Worm (Caenorhabditis elegans): ENCODE data around the gene hpo-34.

The hpo-34 gene

DNA sequence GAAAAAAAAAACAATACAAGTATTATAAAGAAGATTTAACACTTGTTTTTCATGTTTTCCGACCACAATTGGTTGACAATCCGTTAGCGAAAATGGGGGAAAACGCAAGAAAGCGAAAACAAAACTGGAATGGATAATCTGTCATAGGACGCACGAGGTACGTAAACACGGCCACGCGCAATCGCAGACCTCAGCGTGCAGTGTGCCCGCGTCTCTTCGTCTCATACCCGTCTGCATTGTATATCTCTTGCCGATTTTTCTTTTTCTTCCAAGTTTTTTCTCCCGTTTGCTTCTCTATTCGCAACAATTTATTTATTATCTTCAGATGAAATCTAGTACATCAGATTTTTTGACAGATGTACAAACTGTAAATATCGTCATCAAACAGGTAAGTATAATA is 44.8 kb upstream of the hpo-34 start, which contains the start of gene trpp-9 (continued):
- TF ChIP-seq hpl-2 (GFP tag; optimal IDR thresholded peaks at IDR 0.05) (no peak), nhr-28 (tag; optimal IDR thresholded peaks at IDR 0.05) (no peak), zag-1 (tag; optimal IDR thresholded peaks at IDR 0.05) (no peak), snu-23 (GFP tag; optimal IDR thresholded peaks at IDR 0.05) (peak; percentile 79), dpl-1 (GFP tag; optimal IDR thresholded peaks at IDR 0.05) (peak in 2 of 3 experiments; percentile 25 to 26), xbp-1 (tag; optimal IDR thresholded peaks at IDR 0.05) (peak; percentile 21), tbx-2 (tag; optimal IDR thresholded peaks at IDR 0.05) (peak; percentile 57), lsy-2 (tag; optimal IDR thresholded peaks at IDR 0.05) (peak; percentile 27 to 55)

DNA sequence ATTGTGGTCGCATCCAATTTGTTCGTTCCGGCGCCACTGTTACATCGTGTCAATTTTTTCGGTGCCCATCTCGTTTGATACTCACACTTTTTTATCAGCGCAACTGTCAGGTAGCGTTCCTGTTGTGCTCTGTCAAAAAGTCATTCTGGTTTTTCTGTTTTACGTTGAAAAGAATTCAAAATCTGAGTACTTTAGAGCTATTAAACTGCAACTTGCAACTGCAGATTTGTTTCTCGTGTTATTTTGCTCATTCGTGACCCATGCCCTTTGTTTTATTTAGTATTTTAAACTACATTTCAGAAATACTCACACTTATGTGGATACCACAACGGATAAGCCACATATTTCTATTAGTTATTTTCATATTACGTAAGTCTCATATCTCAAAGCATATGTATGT is 41.7 kb upstream of the hpo-34 start, which contains the start of gene lev-8:
TSS of gene lev-8 (plus strand) at position 301 of the 400 bp plus-strand sequence.
- TF ChIP-seq dsc-1 (tag; optimal IDR thresholded peaks at IDR 0.05) (no peak), pag-3 (tag; optimal IDR thresholded peaks at IDR 0.05; ENCODE audit: borderline replicate concordance, insufficient read depth) (no peak), egl-13 (tag; optimal IDR thresholded peaks at IDR 0.05) (no peak), nhr-237 (tag; optimal IDR thresholded peaks at IDR 0.05) (no peak), unc-130 (tag; optimal IDR thresholded peaks at IDR 0.05) (no peak), unc-86 (tag; optimal IDR thresholded peaks at IDR 0.05) (no peak), nhr-11 (tag; optimal IDR thresholded peaks at IDR 0.05) (no peak), snu-23 (GFP tag; optimal IDR thresholded peaks at IDR 0.05) (no peak), ztf-11 (tag; optimal IDR thresholded peaks at IDR 0.05) (no peak), efl-1 (optimal IDR thresholded peaks at IDR 0.05) (no peak), efl-1 (GFP tag; optimal IDR thresholded peaks at IDR 0.05 in 1 of 2) (no peak), fkh-4 (tag; optimal IDR thresholded peaks at IDR 0.05; ENCODE audit: borderline replicate concordance) (no peak), pqm-1 (tag; optimal IDR thresholded peaks at IDR 0.05) (no peak), swsn-7 (tag; optimal IDR thresholded peaks at IDR 0.05) (no peak), unc-30 (tag; optimal IDR thresholded peaks at IDR 0.05) (no peak), hlh-17 (GFP tag; optimal IDR thresholded peaks at IDR 0.05; ENCODE audit: borderline replicate concordance) (no peak)

DNA sequence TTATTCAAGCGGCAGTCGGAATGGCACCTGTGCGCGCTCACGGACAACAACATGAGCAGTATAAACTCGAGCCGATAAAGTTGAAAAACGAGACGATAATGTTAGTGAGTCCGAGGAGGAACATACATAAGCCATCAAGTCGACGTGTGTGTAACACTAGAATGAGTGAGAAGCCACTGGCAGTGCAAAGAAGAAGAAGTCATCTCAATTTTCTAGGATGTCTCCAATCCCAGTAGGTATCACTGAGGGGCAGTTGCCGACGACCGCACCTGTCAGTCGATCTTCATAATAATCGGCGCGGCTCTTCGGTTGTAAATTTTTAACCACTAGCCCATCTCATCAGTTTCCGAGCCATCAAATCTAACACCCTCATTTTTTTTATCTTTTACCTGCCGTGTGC is 41.2 kb upstream of the hpo-34 start:
- TF ChIP-seq tlp-1 (tag; optimal IDR thresholded peaks at IDR 0.05) (no peak), nhr-71 (tag; optimal IDR thresholded peaks at IDR 0.05) (no peak), xbp-1 (tag; optimal IDR thresholded peaks at IDR 0.05) (no peak), skn-1 (tag; optimal IDR thresholded peaks at IDR 0.05) (no peak), nhr-19 (GFP tag; conservative IDR thresholded peaks at IDR 0.05) (no peak), ets-5 (GFP tag; IDR thresholded peaks at IDR 0.05) (no peak), egl-27 (tag; optimal IDR thresholded peaks at IDR 0.05) (no peak), Y116A8C.19 (tag; optimal IDR thresholded peaks at IDR 0.05; ENCODE audit: borderline replicate concordance) (no peak), ceh-63 (GFP tag; optimal IDR thresholded peaks at IDR 0.05) (no peak), aha-1 (tag; optimal IDR thresholded peaks at IDR 0.05) (no peak), nhr-11 (tag; optimal IDR thresholded peaks at IDR 0.05) (no peak), nhr-28 (tag; optimal IDR thresholded peaks at IDR 0.05) (no peak), ceh-82 (tag; optimal IDR thresholded peaks at IDR 0.05) (no peak)

DNA sequence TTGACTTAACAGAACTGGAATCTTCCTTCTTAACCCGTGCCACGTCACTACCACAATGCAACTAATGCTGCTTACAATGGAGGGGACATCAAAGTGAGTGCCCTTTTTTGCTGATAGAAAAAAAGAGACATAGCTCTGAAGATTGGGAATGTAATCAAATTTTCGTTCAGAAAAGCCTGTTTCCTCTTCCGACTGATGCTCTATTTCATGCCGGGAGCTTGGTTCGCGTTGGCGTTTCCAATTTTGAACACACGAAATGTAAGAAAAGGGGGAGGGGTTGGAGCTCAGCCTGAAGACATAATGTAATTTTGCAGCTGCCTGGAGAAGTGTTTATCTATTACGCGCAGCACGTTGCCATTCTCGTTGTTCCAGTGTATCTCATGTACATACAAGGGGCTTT is 39.3 kb upstream of the hpo-34 start:
- peak; percentile 87 for TF ChIP-seq fkh-10 (GFP tag; optimal IDR thresholded peaks at IDR 0.05)
- peak; percentile 60 for TF ChIP-seq ces-1 (GFP tag; optimal IDR thresholded peaks at IDR 0.05)
- no peak for TF ChIP-seq hpl-2 (GFP tag; optimal IDR thresholded peaks at IDR 0.05)
- TF ChIP-seq lin-14 (GFP tag; optimal IDR thresholded peaks at IDR 0.05): peak; percentile 64
- no peak for TF ChIP-seq sptf-1 (tag; optimal IDR thresholded peaks at IDR 0.05)
- no peak for TF ChIP-seq efl-1 (optimal IDR thresholded peaks at IDR 0.05)
- peak in 1 of 2 experiments; percentile 76 for TF ChIP-seq efl-1 (GFP tag; optimal IDR thresholded peaks at IDR 0.05 in 1 of 2)

Measured in whole organism, L1 larva.